Fruit fly (Drosophila melanogaster): ENCODE results near the gene Girdin.

Gene Girdin

dm6 chr3L:3208895-3209294 is 30.2 kb downstream of the Girdin start, which contains the start of the genes CG32269 and CG32270:
Gene CG32269 (minus strand): TSS chr3L:3208985.
Gene CG32270 (minus strand): TSS chr3L:3208985.
- TF ChIP-seq psq (optimal IDR thresholded peaks at IDR 0.05), result no peak
- TF ChIP-seq CG8478 (optimal IDR thresholded peaks at IDR 0.05), result no peak
- TF ChIP-seq usp (GFP tag; optimal IDR thresholded peaks at IDR 0.05), result no peak
- no peak for TF ChIP-seq EcR (GFP tag; optimal IDR thresholded peaks at IDR 0.05)
- TF ChIP-seq pan (optimal IDR thresholded peaks at IDR 0.05), result no peak
- TF ChIP-seq Dll (optimal IDR thresholded peaks at IDR 0.05), result no peak

- no peak for TF ChIP-seq Dll (optimal IDR thresholded peaks at IDR 0.05)
- TF ChIP-seq EcR (GFP tag; optimal IDR thresholded peaks at IDR 0.05), result no peak
- no peak for TF ChIP-seq CG8478 (optimal IDR thresholded peaks at IDR 0.05)
- TF ChIP-seq usp (GFP tag; optimal IDR thresholded peaks at IDR 0.05), result no peak
- TF ChIP-seq psq (optimal IDR thresholded peaks at IDR 0.05), result no peak
- no peak for TF ChIP-seq pan (optimal IDR thresholded peaks at IDR 0.05)
These were observed 40.1 kb downstream of the Girdin start, which contains the start of the genes hob and nSMase for dm6 chr3L:3218859-3219258. Gene hob (minus strand): TSS chr3L:3218920. Gene nSMase (plus strand): TSS chr3L:3219156.

- TF ChIP-seq CG8478 (optimal IDR thresholded peaks at IDR 0.05), result no peak
- TF ChIP-seq psq (optimal IDR thresholded peaks at IDR 0.05), result no peak
- no peak for TF ChIP-seq Dll (optimal IDR thresholded peaks at IDR 0.05)
- no peak for TF ChIP-seq usp (GFP tag; optimal IDR thresholded peaks at IDR 0.05)
- TF ChIP-seq EcR (GFP tag; optimal IDR thresholded peaks at IDR 0.05), result no peak
- TF ChIP-seq pan (optimal IDR thresholded peaks at IDR 0.05), result no peak
These were observed 44.1 kb downstream of the Girdin start, which contains the start of the genes RpL28 and eIF1 for dm6 chr3L:3222643-3223389. Gene RpL28 (minus strand): TSS chr3L:3222960. Gene eIF1 (plus strand): TSS chr3L:3223341.

dm6 chr3L:3223390-3223914 is 44.7 kb downstream of the Girdin start:
- TF ChIP-seq psq (optimal IDR thresholded peaks at IDR 0.05) (no peak), EcR (GFP tag; optimal IDR thresholded peaks at IDR 0.05) (no peak), Dll (optimal IDR thresholded peaks at IDR 0.05) (no peak), pan (optimal IDR thresholded peaks at IDR 0.05) (no peak), CG8478 (optimal IDR thresholded peaks at IDR 0.05) (no peak), usp (GFP tag; optimal IDR thresholded peaks at IDR 0.05) (no peak)

dm6 chr3L:3224740-3225719 is 46.3 kb downstream of the Girdin start, which contains the start of gene Larp4B:
Gene Larp4B (plus strand): TSS chr3L:3224838.
- no peak for TF ChIP-seq usp (GFP tag; optimal IDR thresholded peaks at IDR 0.05)

- no peak for TF ChIP-seq EcR (GFP tag; optimal IDR thresholded peaks at IDR 0.05)
- no peak for TF ChIP-seq usp (GFP tag; optimal IDR thresholded peaks at IDR 0.05)
- TF ChIP-seq CG8478 (optimal IDR thresholded peaks at IDR 0.05), result peak; percentile 53
- TF ChIP-seq psq (optimal IDR thresholded peaks at IDR 0.05), result no peak
- peak; percentile 99 for TF ChIP-seq Dll (optimal IDR thresholded peaks at IDR 0.05)
- no peak for TF ChIP-seq pan (optimal IDR thresholded peaks at IDR 0.05)
These were observed 47.2 kb downstream of the Girdin start for dm6 chr3L:3225769-3226457.

- TF ChIP-seq usp (GFP tag; optimal IDR thresholded peaks at IDR 0.05) (no peak), Dll (optimal IDR thresholded peaks at IDR 0.05) (no peak), CG8478 (optimal IDR thresholded peaks at IDR 0.05) (no peak), pan (optimal IDR thresholded peaks at IDR 0.05) (no peak), EcR (GFP tag; optimal IDR thresholded peaks at IDR 0.05) (no peak), psq (optimal IDR thresholded peaks at IDR 0.05) (no peak)
These were observed 47.7 kb downstream of the Girdin start for dm6 chr3L:3226458-3226783.

Data from whole organism.